Fruit fly (Drosophila melanogaster) whole organism, prepupa: ENCODE data around the gene CG14275.
A peak's percentile ranks its signal among the peaks of the same experiment; 100 is the strongest.

ENCODE experiments used
- Blimp-1 ChIP-seq: fragments of 200-800 bp; sonication (Bioruptor generic); optimal IDR thresholded peaks from 3 replicates; lab custom pipeline; 2017; ENCODE audit warnings: missing biosample characterization, missing genetic modification characterization, mild to moderate bottlenecking, moderate library complexity, missing genetic modification reagents
- CG10631 ChIP-seq: fragments of 200-800 bp; sonication (Bioruptor generic); optimal IDR thresholded peaks from 2 replicates; lab custom pipeline; 2016; ENCODE audit warnings: missing biosample characterization, missing genetic modification characterization
- CG10669 ChIP-seq: fragments of 200-800 bp; sonication (Bioruptor generic); optimal IDR thresholded peaks from 3 replicates; lab custom pipeline; 2018; ENCODE audit warnings: missing biosample characterization, mild to moderate bottlenecking, missing genetic modification characterization, moderate library complexity
- CG11294 ChIP-seq: fragments of 200-800 bp; sonication (Bioruptor generic); IDR thresholded peaks from 2 replicates; pipeline ENCODE4 v1.3.6; 2022; ENCODE audit warnings: missing biosample characterization, missing genetic modification characterization
- CG11902 ChIP-seq: fragments of 200-800 bp; sonication (Bioruptor generic); optimal IDR thresholded peaks from 3 replicates; lab custom pipeline; 2016; ENCODE audit warnings: missing biosample characterization, missing genetic modification characterization
- CG16779 ChIP-seq: fragments of 200-800 bp; sonication (Bioruptor generic); optimal IDR thresholded peaks from 3 replicates; lab custom pipeline; 2017; ENCODE audit warnings: missing biosample characterization, mild to moderate bottlenecking, missing genetic modification characterization
- CG3032 ChIP-seq: fragments of 200-800 bp; optimal IDR thresholded peaks from 2 replicates; lab custom pipeline; 2019; ENCODE audit warnings: missing biosample characterization, mild to moderate bottlenecking, missing genetic modification characterization, moderate library complexity
- CG31627 ChIP-seq: fragments of 200-800 bp; sonication (Bioruptor generic); optimal IDR thresholded peaks from 3 replicates; lab custom pipeline; 2016; ENCODE audit warnings: missing biosample characterization, missing genetic modification characterization
- CG32006 ChIP-seq: fragments of 200-800 bp; sonication (Bioruptor generic); optimal IDR thresholded peaks from 3 replicates; lab custom pipeline; 2017; ENCODE audit warnings: missing biosample characterization, mild to moderate bottlenecking, missing genetic modification characterization
- CG34406 ChIP-seq: fragments of 200-800 bp; sonication (Bioruptor generic); optimal IDR thresholded peaks from 3 replicates; lab custom pipeline; 2016; ENCODE audit warnings: missing biosample characterization, missing genetic modification characterization
- CG4318 ChIP-seq: fragments of 200-800 bp; sonication (Bioruptor generic); optimal IDR thresholded peaks from 3 replicates; lab custom pipeline; 2017; ENCODE audit warnings: missing biosample characterization, mild to moderate bottlenecking, missing genetic modification characterization
- CG6163 ChIP-seq: fragments of 200-800 bp; sonication (Bioruptor generic); IDR thresholded peaks from 3 replicates; pipeline ENCODE4 v1.3.6; 2022; ENCODE audit warnings: missing biosample characterization, missing genetic modification characterization
- CG6276 ChIP-seq: fragments of 200-800 bp; sonication (Bioruptor generic); optimal IDR thresholded peaks from 2 replicates; lab custom pipeline; 2017; ENCODE audit warnings: missing biosample characterization, mild to moderate bottlenecking, missing genetic modification characterization
- CG6792 ChIP-seq: fragments of 200-800 bp; sonication (Bioruptor generic); optimal IDR thresholded peaks from 3 replicates; lab custom pipeline; 2016; ENCODE audit warnings: missing biosample characterization, missing genetic modification characterization
- CG6808 ChIP-seq: fragments of 200-800 bp; sonication (Bioruptor generic); optimal IDR thresholded peaks from 3 replicates; lab custom pipeline; 2017; ENCODE audit warnings: missing biosample characterization, missing genetic modification characterization, mild to moderate bottlenecking, moderate library complexity, missing genetic modification reagents
- CG6854 ChIP-seq: fragments of 200-800 bp; sonication (Bioruptor generic); optimal IDR thresholded peaks from 2 replicates; lab custom pipeline; 2017; ENCODE audit warnings: missing biosample characterization, mild to moderate bottlenecking, missing genetic modification characterization
- CG7368 ChIP-seq: fragments of 200-800 bp; sonication (Bioruptor generic); optimal IDR thresholded peaks from 3 replicates; lab custom pipeline; 2016; ENCODE audit warnings: missing biosample characterization, missing genetic modification characterization
- CG8119 ChIP-seq: fragments of 200-800 bp; sonication (Bioruptor generic); IDR thresholded peaks from 3 replicates; pipeline ENCODE4 v1.3.6; 2022; ENCODE audit warnings: missing biosample characterization, missing genetic modification characterization
- CG8319 ChIP-seq: fragments of 200-800 bp; sonication (Bioruptor generic); optimal IDR thresholded peaks from 3 replicates; lab custom pipeline; 2016; ENCODE audit warnings: missing biosample characterization, missing genetic modification characterization
- CG9139 ChIP-seq: fragments of 200-800 bp; sonication (Bioruptor generic); optimal IDR thresholded peaks from 3 replicates; lab custom pipeline; 2017; ENCODE audit warnings: missing biosample characterization, mild to moderate bottlenecking, missing genetic modification characterization
- Eip78C ChIP-seq: fragments of 200-800 bp; sonication (Bioruptor generic); peaks from one replicate; lab custom pipeline; 2016; ENCODE audit warnings: missing biosample characterization, missing genetic modification characterization
- Eip93F ChIP-seq: fragments of 200-800 bp; sonication (Bioruptor generic); optimal IDR thresholded peaks from 2 replicates; lab custom pipeline; 2016; ENCODE audit warnings: missing biosample characterization, mild to moderate bottlenecking, missing genetic modification characterization
- Ets21C ChIP-seq: fragments of 200-800 bp; sonication (Bioruptor generic); optimal IDR thresholded peaks from 3 replicates; lab custom pipeline; 2016; ENCODE audit warnings: missing biosample characterization, missing genetic modification characterization
- Ets96B ChIP-seq: fragments of 200-800 bp; optimal IDR thresholded peaks from 2 replicates; lab custom pipeline; 2019; ENCODE audit warnings: missing biosample characterization, mild to moderate bottlenecking, missing genetic modification characterization, moderate library complexity
- Gug ChIP-seq: fragments of 200-800 bp; sonication (Bioruptor generic); IDR thresholded peaks from 2 replicates; pipeline ENCODE4 v1.3.6; 2022; ENCODE audit warnings: missing biosample characterization, missing genetic modification characterization
- Hr38 ChIP-seq: sonication (Bioruptor generic); optimal IDR thresholded peaks from 2 replicates; lab custom pipeline; 2016; ENCODE audit warnings: missing biosample characterization, missing genetic modification characterization
- Hr39 ChIP-seq: fragments of 200-800 bp; sonication (Bioruptor generic); optimal IDR thresholded peaks from 2 replicates; lab custom pipeline; 2016; ENCODE audit warnings: missing biosample characterization, missing genetic modification characterization
- Hr4 ChIP-seq: fragments of 200-800 bp; sonication (Bioruptor generic); optimal IDR thresholded peaks from 3 replicates; lab custom pipeline; 2016; ENCODE audit warnings: missing biosample characterization, missing genetic modification characterization
- OdsH ChIP-seq: fragments of 200-800 bp; sonication (Bioruptor generic); optimal IDR thresholded peaks from 3 replicates; lab custom pipeline; 2016; ENCODE audit warnings: missing biosample characterization, missing genetic modification characterization
- Sox102F ChIP-seq: fragments of 200-800 bp; sonication (Bioruptor generic); optimal IDR thresholded peaks from 2 replicates; lab custom pipeline; 2016; ENCODE audit warnings: missing biosample characterization, mild to moderate bottlenecking, missing genetic modification characterization
- Sox14 ChIP-seq: fragments of 200-800 bp; sonication (Bioruptor generic); optimal IDR thresholded peaks from 3 replicates; lab custom pipeline; 2016; ENCODE audit warnings: missing biosample characterization, missing genetic modification characterization
- Sox15 ChIP-seq: fragments of 200-800 bp; sonication (Bioruptor generic); optimal IDR thresholded peaks from 3 replicates; lab custom pipeline; 2016; ENCODE audit warnings: missing biosample characterization, missing genetic modification characterization
- achi ChIP-seq: fragments of 200-800 bp; sonication (Bioruptor generic); optimal IDR thresholded peaks from 3 replicates; lab custom pipeline; 2016; ENCODE audit warnings: missing biosample characterization, missing genetic modification characterization
- acj6 ChIP-seq: fragments of 200-800 bp; sonication (Bioruptor generic); optimal IDR thresholded peaks from 3 replicates; lab custom pipeline; 2016; ENCODE audit warnings: missing biosample characterization, missing genetic modification characterization
- dac ChIP-seq: fragments of 200-800 bp; sonication (Bioruptor generic); optimal IDR thresholded peaks from 2 replicates; lab custom pipeline; 2017; ENCODE audit warnings: missing biosample characterization, mild to moderate bottlenecking, missing genetic modification characterization
- dsx ChIP-seq: fragments of 200-800 bp; optimal IDR thresholded peaks from 3 replicates; lab custom pipeline; 2019; ENCODE audit warnings: missing biosample characterization, mild to moderate bottlenecking, missing genetic modification characterization, moderate library complexity; ENCODE audit not compliant: poor library complexity, severe bottlenecking
- esn ChIP-seq: fragments of 200-800 bp; sonication (Bioruptor generic); optimal IDR thresholded peaks from 2 replicates; lab custom pipeline; 2016; ENCODE audit warnings: missing biosample characterization, mild to moderate bottlenecking, missing genetic modification characterization, moderate library complexity
- fd85E ChIP-seq: fragments of 200-800 bp; sonication (Bioruptor generic); optimal IDR thresholded peaks from 3 replicates; lab custom pipeline; 2016; ENCODE audit warnings: missing biosample characterization, missing genetic modification characterization
- net ChIP-seq: fragments of 200-800 bp; sonication (Bioruptor generic); optimal IDR thresholded peaks from 3 replicates; lab custom pipeline; 2016; ENCODE audit warnings: missing biosample characterization, missing genetic modification characterization
- pdm3 ChIP-seq: fragments of 200-800 bp; sonication (Bioruptor generic); optimal IDR thresholded peaks from 3 replicates; lab custom pipeline; 2016; ENCODE audit warnings: missing biosample characterization, missing genetic modification characterization
- salr ChIP-seq, 2 experiments: fragments of 200-800 bp; sonication (Bioruptor generic); optimal IDR thresholded peaks; 3 replicates each; lab custom pipeline; 2016 to 2018; ENCODE audit warnings: missing biosample characterization in 2 of 2, missing genetic modification characterization in 2 of 2, mild to moderate bottlenecking in 1 of 2
- spab ChIP-seq: fragments of 200-800 bp; sonication (Bioruptor generic); optimal IDR thresholded peaks from 2 replicates; lab custom pipeline; 2017; ENCODE audit warnings: missing biosample characterization, mild to moderate bottlenecking, missing genetic modification characterization, missing genetic modification reagents
- ss ChIP-seq, 2 experiments: fragments of 200-800 bp; sonication (Bioruptor generic); optimal IDR thresholded peaks; 2 replicates in 1 of 2; 3 replicates in 1 of 2; lab custom pipeline; 2017 to 2018; ENCODE audit warnings: mild to moderate bottlenecking in 2 of 2, missing biosample characterization in 2 of 2, missing genetic modification characterization in 2 of 2, moderate library complexity in 1 of 2
- svp ChIP-seq: fragments of 200-800 bp; sonication (Bioruptor generic); peaks from one replicate; lab custom pipeline; 2016; ENCODE audit warnings: missing biosample characterization, missing genetic modification characterization
- topi ChIP-seq: fragments of 200-800 bp; sonication (Bioruptor generic); optimal IDR thresholded peaks from 3 replicates; lab custom pipeline; 2016; ENCODE audit warnings: missing biosample characterization, missing genetic modification characterization
- vri ChIP-seq: fragments of 200-800 bp; sonication (Bioruptor generic); optimal IDR thresholded peaks from 3 replicates; lab custom pipeline; 2016; ENCODE audit warnings: missing biosample characterization, mild to moderate bottlenecking, missing genetic modification characterization

Gene CG14275

DNA sequence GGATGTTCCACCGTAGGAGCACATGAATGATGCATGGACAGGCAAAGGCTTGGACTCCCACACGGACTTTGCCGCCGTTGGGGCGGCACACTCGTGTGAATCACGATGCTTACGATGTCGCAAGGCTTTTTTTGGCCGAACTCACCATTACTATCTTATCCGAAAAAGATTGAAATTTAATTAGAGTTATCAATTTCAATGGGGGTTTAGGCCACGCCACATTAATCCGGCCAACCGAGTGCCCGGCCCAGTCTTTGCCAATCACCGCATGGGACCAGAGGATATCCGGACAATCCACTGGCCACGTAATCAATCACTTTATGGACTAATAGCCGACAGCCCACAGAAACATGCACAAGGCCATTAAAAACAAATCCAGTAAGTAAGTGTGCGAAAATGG lies 45.0 kb downstream of the CG14275 start:
- TF ChIP-seq CG6163 (GFP tag; lab: Robert Waterston, UW) (no peak), vri (GFP tag; lab: Kevin White, UChicago) (peak; percentile 6)
- TF ChIP-seq, all 60 proteins: peak for 1

dm6 chr2L:8374235-8374634 lies 47.0 kb downstream of the CG14275 start, which contains the start of gene Wdr82:
Gene Wdr82, plus strand, starts transcription at chr2L:8374461.
- peak; percentile 3 for TF ChIP-seq Eip78C (GFP tag; lab: Kevin White, UChicago)
- TF ChIP-seq dsx (GFP tag; lab: Kevin White, UChicago), result peak; percentile 70
- TF ChIP-seq CG3032 (tag; lab: Kevin White, UChicago), result no peak
- peak; percentile 82 for TF ChIP-seq svp
- TF ChIP-seq CG6163 (GFP tag; lab: Robert Waterston, UW), result no peak
- TF ChIP-seq Hr38 (GFP tag; lab: Kevin White, UChicago), result no peak

DNA sequence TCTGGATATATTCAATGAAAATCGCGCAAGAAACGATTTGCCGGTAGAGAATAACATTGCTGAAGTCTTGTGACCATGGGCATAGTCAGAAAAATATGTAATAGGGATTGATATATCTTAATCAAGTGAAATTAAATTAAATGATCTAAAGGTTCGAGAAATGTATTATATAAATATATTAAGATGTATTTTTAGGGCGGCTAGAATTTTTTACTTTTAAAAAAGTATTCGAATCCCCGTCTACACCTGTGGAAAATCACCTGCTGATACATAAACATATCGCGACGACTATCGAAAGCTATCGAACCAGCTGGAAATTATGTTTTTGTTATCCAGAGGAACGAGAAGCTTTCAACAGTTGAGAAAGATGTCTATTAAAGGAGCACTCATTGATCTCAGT lies 49.5 kb downstream of the CG14275 start, which contains the start of the genes CG13390 and CG17294:
Gene CG13390, minus strand, starts transcription at position 81 of the 400 bp plus-strand sequence.
Gene CG17294, plus strand, starts transcription at position 319 of the 400 bp plus-strand sequence.
- TF ChIP-seq CG34406 (GFP tag; lab: Kevin White, UChicago), result peak; percentile 99
- TF ChIP-seq CG9139, result peak; percentile 99
- TF ChIP-seq CG6854 (GFP tag; lab: Kevin White, UChicago), result peak; percentile 99
- TF ChIP-seq Eip93F, result peak; percentile 99
- TF ChIP-seq salr (GFP tag; optimal IDR thresholded peaks at IDR 0.05; lab: Kevin White, UChicago), result peak; percentile 97 to 99
- peak; percentile 100 for TF ChIP-seq CG10631 (GFP tag; lab: Kevin White, UChicago)
- TF ChIP-seq CG4318, result peak; percentile 98
- peak; percentile 99 for TF ChIP-seq CG6808
- peak; percentile 99 for TF ChIP-seq spab (GFP tag; lab: Kevin White, UChicago)
- TF ChIP-seq CG10669 (GFP tag; lab: Kevin White, UChicago), result peak; percentile 100
- TF ChIP-seq Ets96B (tag; lab: Kevin White, UChicago), result peak; percentile 99
- peak; percentile 99 for TF ChIP-seq Gug (GFP tag; lab: Robert Waterston, UW)
- TF ChIP-seq net (GFP tag; lab: Kevin White, UChicago), result peak; percentile 99
- TF ChIP-seq acj6 (GFP tag; lab: Kevin White, UChicago), result peak; percentile 100
- TF ChIP-seq topi (GFP tag; lab: Kevin White, UChicago), result peak; percentile 99
- peak; percentile 97 for TF ChIP-seq fd85E (GFP tag; lab: Kevin White, UChicago)
- peak; percentile 99 for TF ChIP-seq CG8319 (GFP tag; lab: Kevin White, UChicago)
- TF ChIP-seq ss (GFP tag; optimal IDR thresholded peaks at IDR 0.05; lab: Kevin White, UChicago), result peak; percentile 99 to 100
- TF ChIP-seq pdm3 (GFP tag; lab: Kevin White, UChicago), result peak; percentile 99
- peak; percentile 99 for TF ChIP-seq CG11902 (GFP tag; lab: Kevin White, UChicago)
- TF ChIP-seq CG32006 (GFP tag; lab: Kevin White, UChicago), result peak; percentile 99
- TF ChIP-seq Hr39 (GFP tag; lab: Kevin White, UChicago), result peak; percentile 97
- TF ChIP-seq achi, result peak; percentile 99
- TF ChIP-seq CG7368 (GFP tag; lab: Kevin White, UChicago), result peak; percentile 99
- peak; percentile 96 for TF ChIP-seq Ets21C
- TF ChIP-seq vri (GFP tag; lab: Kevin White, UChicago), result peak; percentile 97
- TF ChIP-seq esn, result peak; percentile 99
- TF ChIP-seq CG8119 (GFP tag; lab: Robert Waterston, UW), result peak; percentile 100
- peak; percentile 99 for TF ChIP-seq OdsH
- peak; percentile 97 for TF ChIP-seq dac (GFP tag; lab: Kevin White, UChicago)
- TF ChIP-seq Sox15 (GFP tag; lab: Kevin White, UChicago), result peak; percentile 98
- peak; percentile 99 for TF ChIP-seq Sox102F (GFP tag; lab: Kevin White, UChicago)
- TF ChIP-seq CG11294, result peak; percentile 99
- peak; percentile 99 for TF ChIP-seq dsx (GFP tag; lab: Kevin White, UChicago)
- peak; percentile 98 for TF ChIP-seq Sox14
- peak; percentile 99 for TF ChIP-seq CG6792
- TF ChIP-seq Blimp-1 (GFP tag; lab: Kevin White, UChicago), result peak; percentile 98
- peak; percentile 99 for TF ChIP-seq Hr4
- peak; percentile 98 for TF ChIP-seq CG31627
- peak; percentile 99 for TF ChIP-seq CG6276 (GFP tag; lab: Kevin White, UChicago)
- peak; percentile 100 for TF ChIP-seq svp
- peak; percentile 98 for TF ChIP-seq CG16779 (tag; lab: Kevin White, UChicago)
- peak; percentile 100 for TF ChIP-seq Eip78C (GFP tag; lab: Kevin White, UChicago)
